Fruit fly (Drosophila melanogaster): ENCODE measurements around the gene Sptr.

Sptr gene

DNA sequence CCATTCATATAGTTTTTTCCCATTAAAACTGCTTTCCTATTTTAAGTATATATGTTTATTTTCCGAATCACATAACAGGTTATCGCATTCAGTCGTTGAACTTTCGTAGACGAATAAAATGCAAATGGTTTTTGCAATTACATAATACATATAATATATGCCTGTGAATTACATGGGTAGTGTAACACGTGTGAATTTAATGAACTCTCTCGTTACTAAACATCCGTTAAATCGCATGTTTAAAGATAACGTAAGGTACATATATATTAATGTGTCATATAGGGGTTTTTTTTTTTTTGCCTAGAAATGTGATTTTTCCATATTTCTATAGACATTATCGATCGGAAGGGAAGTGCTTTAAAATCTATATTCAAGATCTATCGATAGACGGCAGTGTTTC, 5.4 kb upstream of the Sptr start:
- TF ChIP-seq EcR (GFP tag; optimal IDR thresholded peaks at IDR 0.05) = no peak
- TF ChIP-seq psq (optimal IDR thresholded peaks at IDR 0.05) = no peak
- TF ChIP-seq pan (optimal IDR thresholded peaks at IDR 0.05) = no peak
- no peak for TF ChIP-seq CG8478 (optimal IDR thresholded peaks at IDR 0.05)
- no peak for TF ChIP-seq Dll (optimal IDR thresholded peaks at IDR 0.05)
- no peak for TF ChIP-seq usp (GFP tag; optimal IDR thresholded peaks at IDR 0.05)

dm6 chrX:8468962-8469459, 4.8 kb upstream of the Sptr start, which contains the start of gene CG12116:
Gene CG12116 (minus strand): TSS chrX:8469012.
- TF ChIP-seq EcR (GFP tag; optimal IDR thresholded peaks at IDR 0.05) = no peak
- TF ChIP-seq usp (GFP tag; optimal IDR thresholded peaks at IDR 0.05) = no peak
- TF ChIP-seq pan (optimal IDR thresholded peaks at IDR 0.05) = no peak
- TF ChIP-seq CG8478 (optimal IDR thresholded peaks at IDR 0.05) = no peak
- no peak for TF ChIP-seq psq (optimal IDR thresholded peaks at IDR 0.05)
- TF ChIP-seq Dll (optimal IDR thresholded peaks at IDR 0.05) = no peak

- TF ChIP-seq CG8478 (optimal IDR thresholded peaks at IDR 0.05) (no peak), Dll (optimal IDR thresholded peaks at IDR 0.05) (no peak), pan (optimal IDR thresholded peaks at IDR 0.05) (no peak), EcR (GFP tag; optimal IDR thresholded peaks at IDR 0.05) (no peak), usp (GFP tag; optimal IDR thresholded peaks at IDR 0.05) (no peak), psq (optimal IDR thresholded peaks at IDR 0.05) (no peak)
Observed at dm6 chrX:8466729-8467215, 2.5 kb upstream of the Sptr start.

- TF ChIP-seq usp (GFP tag; optimal IDR thresholded peaks at IDR 0.05) (no peak), Dll (optimal IDR thresholded peaks at IDR 0.05) (no peak), EcR (GFP tag; optimal IDR thresholded peaks at IDR 0.05) (no peak), psq (optimal IDR thresholded peaks at IDR 0.05) (no peak)
Observed at dm6 chrX:8461147-8461546, 3.1 kb downstream of the Sptr start, which contains the start of gene Es2. Gene Es2 (plus strand): TSS chrX:8461479.

DNA sequence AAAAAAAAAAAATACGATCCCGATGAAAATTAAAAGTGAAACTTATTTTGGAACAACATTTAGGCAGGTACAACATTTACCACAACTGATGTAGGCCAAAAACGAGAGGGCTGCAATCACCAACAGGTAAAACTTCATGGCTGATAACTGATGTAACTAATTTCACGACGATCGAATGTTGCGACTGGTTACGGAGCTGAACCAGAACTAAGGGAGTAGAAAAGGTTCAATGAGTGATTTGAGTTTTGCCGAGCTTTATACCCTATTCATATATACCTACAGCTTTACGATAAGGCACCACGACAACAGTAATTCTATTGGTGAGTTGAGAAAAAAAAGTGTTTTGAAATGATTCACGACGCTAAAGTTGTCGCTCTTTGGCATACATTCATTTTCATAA, 3.6 kb downstream of the Sptr start, which contains the start of gene CG15347:
Gene CG15347 (minus strand): TSS at position 213 of the 400 bp plus-strand sequence.
- TF ChIP-seq EcR (GFP tag; optimal IDR thresholded peaks at IDR 0.05) (no peak), Dll (optimal IDR thresholded peaks at IDR 0.05) (no peak), pan (optimal IDR thresholded peaks at IDR 0.05) (no peak), CG8478 (optimal IDR thresholded peaks at IDR 0.05) (no peak), usp (GFP tag; optimal IDR thresholded peaks at IDR 0.05) (no peak), psq (optimal IDR thresholded peaks at IDR 0.05) (no peak)

DNA sequence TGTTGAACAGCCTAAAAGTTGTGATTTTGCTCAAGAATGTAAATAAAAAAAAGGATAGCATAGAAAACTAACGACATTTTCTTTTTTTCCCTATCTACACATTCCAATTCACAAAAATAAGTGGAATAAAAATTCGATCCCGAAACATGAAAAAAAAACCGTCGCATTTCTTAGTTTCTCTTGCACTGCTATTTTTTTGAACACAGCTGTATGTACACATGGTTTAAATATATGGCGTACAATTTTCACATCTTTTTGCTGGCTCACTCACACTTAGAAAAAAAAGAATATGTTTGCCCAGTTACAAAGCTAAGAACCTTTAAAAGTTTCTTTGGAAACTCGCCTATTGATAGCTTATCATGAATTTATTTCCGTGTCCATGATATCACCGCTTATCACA, 4.0 kb downstream of the Sptr start:
- TF ChIP-seq psq (optimal IDR thresholded peaks at IDR 0.05) (no peak), EcR (GFP tag; optimal IDR thresholded peaks at IDR 0.05) (no peak), usp (GFP tag; optimal IDR thresholded peaks at IDR 0.05) (no peak), Dll (optimal IDR thresholded peaks at IDR 0.05) (no peak), pan (optimal IDR thresholded peaks at IDR 0.05) (no peak), CG8478 (optimal IDR thresholded peaks at IDR 0.05) (no peak)

dm6 chrX:8459452-8460040, 4.7 kb downstream of the Sptr start:
- TF ChIP-seq Dll (optimal IDR thresholded peaks at IDR 0.05) (no peak), EcR (GFP tag; optimal IDR thresholded peaks at IDR 0.05) (no peak), CG8478 (optimal IDR thresholded peaks at IDR 0.05) (no peak), pan (optimal IDR thresholded peaks at IDR 0.05) (no peak), usp (GFP tag; optimal IDR thresholded peaks at IDR 0.05) (no peak), psq (optimal IDR thresholded peaks at IDR 0.05) (no peak)

dm6 chrX:8457532-8457931, 6.7 kb downstream of the Sptr start, which contains the start of gene CG32713:
Gene CG32713 (minus strand): TSS chrX:8457632.
- TF ChIP-seq CG8478 (optimal IDR thresholded peaks at IDR 0.05) = no peak
- no peak for TF ChIP-seq Dll (optimal IDR thresholded peaks at IDR 0.05)
- no peak for TF ChIP-seq usp (GFP tag; optimal IDR thresholded peaks at IDR 0.05)
- TF ChIP-seq pan (optimal IDR thresholded peaks at IDR 0.05) = no peak
- no peak for TF ChIP-seq psq (optimal IDR thresholded peaks at IDR 0.05)
- no peak for TF ChIP-seq EcR (GFP tag; optimal IDR thresholded peaks at IDR 0.05)

dm6 chrX:8455019-8455555, 9.2 kb downstream of the Sptr start, which contains the start of gene org-1:
Gene org-1 (minus strand): TSS chrX:8455069.
- TF ChIP-seq CG8478 (optimal IDR thresholded peaks at IDR 0.05) (no peak), Dll (optimal IDR thresholded peaks at IDR 0.05) (no peak), EcR (GFP tag; optimal IDR thresholded peaks at IDR 0.05) (no peak), usp (GFP tag; optimal IDR thresholded peaks at IDR 0.05) (no peak), pan (optimal IDR thresholded peaks at IDR 0.05) (no peak), psq (optimal IDR thresholded peaks at IDR 0.05) (no peak)

DNA sequence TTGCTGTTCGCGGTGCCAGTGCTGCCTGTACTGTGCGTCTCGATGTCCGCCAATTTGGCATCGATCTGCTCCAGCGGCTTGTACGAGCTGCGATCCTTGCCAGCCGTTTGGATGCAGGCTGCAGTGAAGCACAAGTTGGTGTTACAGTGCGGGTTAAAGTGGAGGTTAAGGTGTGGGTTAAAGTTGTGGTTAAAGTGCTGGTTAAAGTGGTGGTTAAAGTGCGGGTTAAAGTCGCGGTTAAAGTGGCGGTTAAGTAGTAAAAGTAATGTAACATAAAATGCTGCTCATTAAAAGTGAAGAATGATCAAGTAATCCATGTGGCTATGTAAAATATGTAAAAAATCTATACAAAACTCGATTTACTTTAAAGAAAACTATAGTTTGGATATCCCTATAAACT, 12.1 kb downstream of the Sptr start:
- TF ChIP-seq pan (optimal IDR thresholded peaks at IDR 0.05) = no peak
- TF ChIP-seq Dll (optimal IDR thresholded peaks at IDR 0.05) = no peak
- TF ChIP-seq psq (optimal IDR thresholded peaks at IDR 0.05) = no peak
- no peak for TF ChIP-seq usp (GFP tag; optimal IDR thresholded peaks at IDR 0.05)
- TF ChIP-seq CG8478 (optimal IDR thresholded peaks at IDR 0.05) = no peak
- no peak for TF ChIP-seq EcR (GFP tag; optimal IDR thresholded peaks at IDR 0.05)

dm6 chrX:8450214-8450904, 13.9 kb downstream of the Sptr start:
- no peak for TF ChIP-seq EcR (GFP tag; optimal IDR thresholded peaks at IDR 0.05)
- no peak for TF ChIP-seq Dll (optimal IDR thresholded peaks at IDR 0.05)
- no peak for TF ChIP-seq pan (optimal IDR thresholded peaks at IDR 0.05)
- TF ChIP-seq psq (optimal IDR thresholded peaks at IDR 0.05) = no peak
- no peak for TF ChIP-seq CG8478 (optimal IDR thresholded peaks at IDR 0.05)
- TF ChIP-seq usp (GFP tag; optimal IDR thresholded peaks at IDR 0.05) = no peak

dm6 chrX:8448171-8448570, 16.1 kb downstream of the Sptr start:
- TF ChIP-seq psq (optimal IDR thresholded peaks at IDR 0.05) (no peak), usp (GFP tag; optimal IDR thresholded peaks at IDR 0.05) (no peak), Dll (optimal IDR thresholded peaks at IDR 0.05) (no peak), CG8478 (optimal IDR thresholded peaks at IDR 0.05) (no peak), EcR (GFP tag; optimal IDR thresholded peaks at IDR 0.05) (no peak), pan (optimal IDR thresholded peaks at IDR 0.05) (no peak)
